Worm (Caenorhabditis elegans): Measurements from ENCODE around the gene T28A11.19.

The T28A11.19 gene

DNA sequence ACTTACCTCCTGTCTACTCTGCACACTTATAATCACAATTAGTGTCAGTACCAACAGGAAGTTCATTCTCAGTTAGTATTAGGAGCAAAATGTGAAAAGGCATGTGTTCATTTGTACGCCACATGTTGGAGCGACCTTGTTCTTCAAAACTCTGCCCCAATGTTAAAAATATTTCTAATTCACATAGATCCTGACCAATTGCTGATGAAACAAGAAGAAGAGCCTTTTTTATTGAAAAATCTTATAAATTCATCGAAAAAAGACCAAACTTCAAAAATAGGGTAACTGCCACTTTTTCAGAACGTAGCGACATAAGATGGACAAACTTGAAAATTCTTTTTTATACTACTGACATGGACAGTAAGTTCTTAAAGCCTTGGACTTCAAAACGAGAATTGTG is 3.1 kb downstream of the T28A11.19 start, which contains the start of gene T28A11.17:
TSS of gene T28A11.17 (minus strand) at position 101 of the 400 bp plus-strand sequence.
- TF ChIP-seq vab-15 (tag; optimal IDR thresholded peaks at IDR 0.05) (no peak), hlh-4 (tag; optimal IDR thresholded peaks at IDR 0.05) (no peak), ceh-90 (tag; optimal IDR thresholded peaks at IDR 0.05) (no peak), nhr-84 (tag; optimal IDR thresholded peaks at IDR 0.05) (no peak), aha-1 (tag; optimal IDR thresholded peaks at IDR 0.05) (no peak), ces-1 (GFP tag; optimal IDR thresholded peaks at IDR 0.05) (no peak), C04F5.9 (tag; optimal IDR thresholded peaks at IDR 0.05) (no peak), F16B12.6 (tag; optimal IDR thresholded peaks at IDR 0.05) (no peak), mep-1 (tag; optimal IDR thresholded peaks at IDR 0.05) (no peak), irx-1 (tag; optimal IDR thresholded peaks at IDR 0.05) (no peak), ceh-63 (GFP tag; optimal IDR thresholded peaks at IDR 0.05) (no peak), nhr-47 (tag; optimal IDR thresholded peaks at IDR 0.05) (no peak), fos-1 (tag; optimal IDR thresholded peaks at IDR 0.05) (no peak), hlh-17 (GFP tag; optimal IDR thresholded peaks at IDR 0.05; ENCODE audit: borderline replicate concordance) (no peak), ets-5 (GFP tag; IDR thresholded peaks at IDR 0.05) (no peak), lin-14 (GFP tag; optimal IDR thresholded peaks at IDR 0.05) (no peak), alr-1 (tag; optimal IDR thresholded peaks at IDR 0.05; ENCODE audit: borderline replicate concordance) (no peak)

ce11 chrV:3260075-3260474 is 9.2 kb downstream of the T28A11.19 start, which contains the start of gene srbc-5:
srbc-5 (plus strand) TSS chrV:3260375.
- TF ChIP-seq nhr-28 (tag; optimal IDR thresholded peaks at IDR 0.05): no peak
- no peak for TF ChIP-seq dsc-1 (tag; optimal IDR thresholded peaks at IDR 0.05)
- no peak for TF ChIP-seq blmp-1 (tag; optimal IDR thresholded peaks at IDR 0.05)
- no peak for TF ChIP-seq hlh-17 (GFP tag; optimal IDR thresholded peaks at IDR 0.05; ENCODE audit: borderline replicate concordance)
- TF ChIP-seq elt-3 (tag; optimal IDR thresholded peaks at IDR 0.05): no peak
- TF ChIP-seq efl-1 (optimal IDR thresholded peaks at IDR 0.05): no peak
- TF ChIP-seq efl-1 (GFP tag; optimal IDR thresholded peaks at IDR 0.05 in 1 of 2): no peak
- TF ChIP-seq pax-3 (tag; optimal IDR thresholded peaks at IDR 0.05): no peak
- TF ChIP-seq isw-1 (GFP tag; IDR thresholded peaks at IDR 0.05): no peak
- TF ChIP-seq xbp-1 (tag; optimal IDR thresholded peaks at IDR 0.05): no peak
- TF ChIP-seq nhr-71 (tag; optimal IDR thresholded peaks at IDR 0.05): no peak
- no peak for TF ChIP-seq nhr-90 (tag; optimal IDR thresholded peaks at IDR 0.05; ENCODE audit: poor library complexity)
- TF ChIP-seq mdl-1 (tag; optimal IDR thresholded peaks at IDR 0.05): no peak
- no peak for TF ChIP-seq nhr-237 (tag; optimal IDR thresholded peaks at IDR 0.05)
- no peak for TF ChIP-seq skn-1 (tag; optimal IDR thresholded peaks at IDR 0.05)
- TF ChIP-seq lsy-2 (tag; optimal IDR thresholded peaks at IDR 0.05): no peak
- TF ChIP-seq aha-1 (tag; optimal IDR thresholded peaks at IDR 0.05): no peak
- TF ChIP-seq lir-3 (tag; optimal IDR thresholded peaks at IDR 0.05; ENCODE audit: poor library complexity): no peak
- no peak for TF ChIP-seq egl-27 (tag; optimal IDR thresholded peaks at IDR 0.05)
- TF ChIP-seq lin-14 (GFP tag; optimal IDR thresholded peaks at IDR 0.05): no peak

DNA sequence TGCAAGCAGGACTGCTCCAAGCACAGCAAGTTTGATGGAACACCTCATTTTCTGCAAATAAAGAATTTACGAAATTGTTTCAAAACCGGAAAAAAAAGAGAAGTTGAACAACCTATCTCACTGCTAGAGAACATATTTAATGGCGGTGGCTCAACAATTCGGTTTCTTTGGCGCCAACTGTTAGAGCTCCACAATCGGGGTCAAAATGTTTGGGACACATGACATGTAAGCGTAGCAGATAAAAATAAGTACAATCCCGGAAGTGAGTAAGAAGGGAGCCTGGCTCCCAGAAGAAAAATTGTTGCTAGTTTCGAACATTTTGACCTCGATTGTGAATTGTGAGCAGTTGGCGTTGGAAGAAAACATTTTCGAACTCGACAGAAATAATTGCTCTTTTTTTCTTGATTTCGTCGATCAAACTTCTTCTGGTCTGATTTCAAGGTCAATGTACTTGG is 10.1 kb downstream of the T28A11.19 start, which contains the start of gene T28A11.16:
TSS of gene T28A11.16 (minus strand) at position 51 of the 455 bp plus-strand sequence.
- no peak for TF ChIP-seq unc-98 (GFP tag; IDR thresholded peaks at IDR 0.05)
- TF ChIP-seq mef-2 (tag; optimal IDR thresholded peaks at IDR 0.05): peak; percentile 37
- TF ChIP-seq Y116A8C.19 (tag; optimal IDR thresholded peaks at IDR 0.05; ENCODE audit: borderline replicate concordance): no peak
- 0 out of 2 replicates have a peak, but pooled peaks have one; percentile 19 for TF ChIP-seq nhr-19 (GFP tag; conservative IDR thresholded peaks at IDR 0.05)
- TF ChIP-seq ztf-4 (tag; optimal IDR thresholded peaks at IDR 0.05): no peak
- TF ChIP-seq lin-39 (tag; optimal IDR thresholded peaks at IDR 0.05): peak; percentile 17
- TF ChIP-seq rnt-1 (tag; optimal IDR thresholded peaks at IDR 0.05): peak; percentile 72
- no peak for TF ChIP-seq ceh-88 (GFP tag; IDR thresholded peaks at IDR 0.05)
